Worm (Caenorhabditis elegans) whole organism, late embryonic: ENCODE results near the gene ZK816.3.

Experiments
- C08G9.2 ChIP-seq: sonication (generic microtip); optimal IDR thresholded peaks from 2 replicates; lab custom pipeline; 2016; ENCODE audit warnings: mild to moderate bottlenecking, missing genetic modification characterization, moderate library complexity, missing compliant biosample characterization
- C38D4.7 ChIP-seq: fragments of 200-800 bp; sonication (Bioruptor generic); optimal IDR thresholded peaks from 2 replicates; lab custom pipeline; 2018; ENCODE audit warnings: mild to moderate bottlenecking, missing genetic modification characterization, moderate library complexity, missing compliant biosample characterization
- K09A11.1 ChIP-seq: sonication (generic microtip); optimal IDR thresholded peaks from 2 replicates; lab custom pipeline; 2017; ENCODE audit warnings: antibody characterized with exemption, mild to moderate bottlenecking, missing genetic modification characterization, missing compliant biosample characterization; ENCODE audit not compliant: insufficient read depth
- T23F11.4 ChIP-seq: fragments of 200-800 bp; sonication (Bioruptor generic); optimal IDR thresholded peaks from 2 replicates; lab custom pipeline; 2018; ENCODE audit warnings: mild to moderate bottlenecking, missing genetic modification characterization, missing compliant biosample characterization
- ama-1 ChIP-seq: fragments of 150-350 bp; optimal IDR thresholded peaks from 2 replicates; lab custom pipeline; 2014
- ceh-14 ChIP-seq: sonication (generic microtip); optimal IDR thresholded peaks from 2 replicates; lab custom pipeline; 2016; ENCODE audit warnings: missing genotype, missing genetic modification characterization, missing compliant biosample characterization
- ceh-19 ChIP-seq: fragments of 200-800 bp; sonication (Bioruptor generic); optimal IDR thresholded peaks from 2 replicates; lab custom pipeline; 2018; ENCODE audit warnings: mild to moderate bottlenecking, missing genetic modification characterization, missing compliant biosample characterization
- ceh-22 ChIP-seq: sonication (generic microtip); optimal IDR thresholded peaks from 2 replicates; lab custom pipeline; 2017; ENCODE audit warnings: missing biosample characterization, missing genetic modification characterization
- ceh-31 ChIP-seq: sonication (generic microtip); optimal IDR thresholded peaks from 2 replicates; lab custom pipeline; 2016; ENCODE audit warnings: missing genetic modification characterization, missing compliant biosample characterization
- ceh-34 ChIP-seq: sonication (generic microtip); optimal IDR thresholded peaks from 2 replicates; lab custom pipeline; 2016; ENCODE audit warnings: mild to moderate bottlenecking, missing genetic modification characterization, missing compliant biosample characterization
- ceh-9 ChIP-seq: sonication (generic microtip); optimal IDR thresholded peaks from 2 replicates; lab custom pipeline; 2016; ENCODE audit warnings: mild to moderate bottlenecking, missing genetic modification characterization, inconsistent platforms, missing compliant biosample characterization
- elt-2 ChIP-seq: sonication (generic microtip); optimal IDR thresholded peaks from 2 replicates; lab custom pipeline; 2016; ENCODE audit warnings: missing genetic modification reagents, missing genetic modification characterization, missing compliant biosample characterization
- elt-4 ChIP-seq: sonication (generic microtip); optimal IDR thresholded peaks from 2 replicates; lab custom pipeline; 2016; ENCODE audit warnings: missing genetic modification characterization, missing compliant biosample characterization
- ets-4 ChIP-seq: sonication (generic microtip); optimal IDR thresholded peaks from 2 replicates; lab custom pipeline; 2016; ENCODE audit warnings: missing genetic modification characterization, missing compliant biosample characterization
- eyg-1 ChIP-seq: sonication (generic microtip); optimal IDR thresholded peaks from 2 replicates; lab custom pipeline; 2016; ENCODE audit warnings: missing genotype, missing genetic modification characterization, missing compliant biosample characterization
- fkh-10 ChIP-seq: fragments of 150-350 bp; optimal IDR thresholded peaks from 2 replicates; lab custom pipeline; 2014; ENCODE audit warnings: missing biosample characterization, missing genetic modification reagents, missing genetic modification characterization
- hlh-15 ChIP-seq: sonication (generic microtip); optimal IDR thresholded peaks from 2 replicates; lab custom pipeline; 2016; ENCODE audit warnings: missing genetic modification characterization, missing compliant biosample characterization
- hlh-30 ChIP-seq: sonication (generic microtip); optimal IDR thresholded peaks from 2 replicates; lab custom pipeline; 2017; ENCODE audit warnings: antibody characterized with exemption, missing genetic modification characterization, missing compliant biosample characterization; ENCODE audit not compliant: insufficient read depth
- hlh-6 ChIP-seq: sonication (generic microtip); optimal IDR thresholded peaks from 2 replicates; lab custom pipeline; 2016; ENCODE audit warnings: missing genotype, missing genetic modification characterization, missing compliant biosample characterization
- hlh-8 ChIP-seq: sonication (generic microtip); optimal IDR thresholded peaks from 2 replicates; lab custom pipeline; 2016; ENCODE audit warnings: missing genotype, missing genetic modification characterization, missing compliant biosample characterization
- lim-6 ChIP-seq: sonication (generic microtip); optimal IDR thresholded peaks from 2 replicates; lab custom pipeline; 2016; ENCODE audit warnings: missing genetic modification characterization, missing compliant biosample characterization
- lin-11 ChIP-seq: fragments of 200-800 bp; sonication (Bioruptor generic); optimal IDR thresholded peaks from 2 replicates; lab custom pipeline; 2018; ENCODE audit warnings: mild to moderate bottlenecking, missing genetic modification characterization, missing compliant biosample characterization
- nfya-1 ChIP-seq: sonication (generic microtip); optimal IDR thresholded peaks from 2 replicates; lab custom pipeline; 2017; ENCODE audit warnings: missing genetic modification characterization, mild to moderate bottlenecking, missing compliant biosample characterization, antibody characterized with exemption, moderate library complexity
- nhr-11 ChIP-seq: fragments of 150-350 bp; optimal IDR thresholded peaks from 2 replicates; lab custom pipeline; 2014; ENCODE audit warnings: missing biosample characterization, missing genetic modification characterization
- npax-4 ChIP-seq: sonication (generic microtip); optimal IDR thresholded peaks from 2 replicates; lab custom pipeline; 2016; ENCODE audit warnings: missing genetic modification characterization, missing compliant biosample characterization
- odd-2 ChIP-seq: sonication (generic microtip); optimal IDR thresholded peaks from 2 replicates; lab custom pipeline; 2017; ENCODE audit warnings: antibody characterized with exemption, mild to moderate bottlenecking, missing genetic modification characterization, missing compliant biosample characterization
- pag-3 ChIP-seq: sonication (generic microtip); optimal IDR thresholded peaks from 2 replicates; lab custom pipeline; 2016; ENCODE audit warnings: missing compliant biosample characterization, missing genetic modification characterization, borderline replicate concordance
- pha-2 ChIP-seq: sonication (generic microtip); optimal IDR thresholded peaks from 2 replicates; lab custom pipeline; 2017; ENCODE audit warnings: mild to moderate bottlenecking, missing genetic modification characterization, missing compliant biosample characterization
- pha-4 ChIP-seq: fragments of 150-350 bp; optimal IDR thresholded peaks from 2 replicates; lab custom pipeline; 2018; ENCODE audit warnings: missing biosample characterization, missing genetic modification reagents, missing genetic modification characterization
- pqm-1 ChIP-seq: sonication (generic microtip); optimal IDR thresholded peaks from 2 replicates; lab custom pipeline; 2016; ENCODE audit warnings: missing genetic modification characterization, missing compliant biosample characterization
- ref-2 ChIP-seq: sonication (generic microtip); optimal IDR thresholded peaks from 2 replicates; lab custom pipeline; 2016; ENCODE audit warnings: missing genetic modification characterization, missing compliant biosample characterization
- sdc-2 ChIP-seq: sonication (generic microtip); optimal IDR thresholded peaks from 2 replicates; lab custom pipeline; 2016; ENCODE audit warnings: missing genotype, missing genetic modification characterization, missing compliant biosample characterization
- sox-2 ChIP-seq: fragments of 200-800 bp; sonication (Bioruptor generic); IDR thresholded peaks from 2 replicates; pipeline ENCODE4 v1.3.6; 2022; ENCODE audit warnings: missing genetic modification reagents, missing genetic modification characterization, missing compliant biosample characterization
- syd-9 ChIP-seq: sonication (generic microtip); optimal IDR thresholded peaks from 2 replicates; lab custom pipeline; 2016; ENCODE audit warnings: mild to moderate bottlenecking, missing genetic modification characterization, moderate library complexity, missing compliant biosample characterization
- tbx-7 ChIP-seq: sonication (generic microtip); optimal IDR thresholded peaks from 2 replicates; lab custom pipeline; 2016; ENCODE audit warnings: missing genotype, missing genetic modification characterization, missing compliant biosample characterization
- ttx-3 ChIP-seq: sonication (generic microtip); optimal IDR thresholded peaks from 2 replicates; lab custom pipeline; 2016; ENCODE audit warnings: missing genetic modification reagents, missing genetic modification characterization, missing compliant biosample characterization
- unc-3 ChIP-seq, 2 experiments: fragments of 200-800 bp in 1 of 2; sonication (Bioruptor generic) in 1 of 2; sonication (generic microtip) in 1 of 2; conservative IDR thresholded peaks in 1 of 2; optimal IDR thresholded peaks in 1 of 2; 2 replicates each; pipeline versions ENCODE4 v1.3.6 to Lab custom; 2016 to 2022; ENCODE audit warnings: missing compliant biosample characterization in 2 of 2, missing genetic modification characterization in 2 of 2, missing genetic modification reagents in 1 of 2
- unc-42 ChIP-seq: sonication (generic microtip); optimal IDR thresholded peaks from 2 replicates; lab custom pipeline; 2016; ENCODE audit warnings: missing genotype, missing genetic modification characterization, missing compliant biosample characterization
- unc-55 ChIP-seq: sonication (generic microtip); optimal IDR thresholded peaks from 2 replicates; lab custom pipeline; 2017; ENCODE audit warnings: missing biosample characterization, missing genetic modification reagents, missing genetic modification characterization
- unc-86 ChIP-seq: sonication (generic microtip); optimal IDR thresholded peaks from 2 replicates; lab custom pipeline; 2016; ENCODE audit warnings: missing genetic modification characterization, missing compliant biosample characterization
- ztf-16 ChIP-seq: sonication (generic microtip); optimal IDR thresholded peaks from 2 replicates; lab custom pipeline; 2017; ENCODE audit warnings: missing genetic modification characterization, missing compliant biosample characterization

Gene ZK816.3

DNA sequence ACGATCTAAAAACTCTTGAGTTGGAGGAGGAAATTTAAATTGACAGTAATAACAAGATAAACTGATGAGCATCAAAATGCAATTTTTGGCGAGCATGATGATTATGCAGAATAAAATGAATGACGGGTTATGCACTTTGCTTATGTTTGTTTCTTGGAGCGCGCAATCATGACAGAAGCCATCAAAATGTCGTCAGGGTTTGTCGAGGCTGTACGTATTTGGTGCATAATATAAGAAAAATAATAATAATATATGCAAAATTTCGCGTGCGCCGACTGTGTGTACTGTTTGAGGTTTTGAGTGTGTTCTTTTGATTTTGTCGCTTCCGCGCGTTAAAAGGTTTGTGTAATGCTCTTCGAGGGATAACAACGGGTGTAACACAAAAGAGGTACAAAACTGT is 2.1 kb downstream of the ZK816.3 start, which contains the start of gene nspg-4:
Gene nspg-4, minus strand, starts transcription at position 101 of the 400 bp plus-strand sequence.
- TF ChIP-seq T23F11.4 (GFP tag; lab: Kevin White, UChicago) (no peak), fkh-10 (GFP tag; lab: Kevin White, UChicago) (no peak), ceh-14 (tag; lab: Kevin White, UChicago) (no peak), ets-4 (no peak), ztf-16 (tag; lab: Kevin White, UChicago) (no peak), hlh-6 (tag; lab: Kevin White, UChicago) (no peak), ama-1 (no peak), sox-2 (GFP tag; lab: Robert Waterston, UW) (no peak), lim-6 (tag; lab: Kevin White, UChicago) (no peak), unc-55 (no peak), odd-2 (tag; lab: Kevin White, UChicago) (no peak), syd-9 (tag; lab: Kevin White, UChicago) (no peak), C08G9.2 (tag; lab: Kevin White, UChicago) (no peak), eyg-1 (no peak), unc-86 (no peak), nhr-11 (no peak), tbx-7 (tag; lab: Kevin White, UChicago) (no peak), K09A11.1 (tag; lab: Kevin White, UChicago) (no peak)

DNA sequence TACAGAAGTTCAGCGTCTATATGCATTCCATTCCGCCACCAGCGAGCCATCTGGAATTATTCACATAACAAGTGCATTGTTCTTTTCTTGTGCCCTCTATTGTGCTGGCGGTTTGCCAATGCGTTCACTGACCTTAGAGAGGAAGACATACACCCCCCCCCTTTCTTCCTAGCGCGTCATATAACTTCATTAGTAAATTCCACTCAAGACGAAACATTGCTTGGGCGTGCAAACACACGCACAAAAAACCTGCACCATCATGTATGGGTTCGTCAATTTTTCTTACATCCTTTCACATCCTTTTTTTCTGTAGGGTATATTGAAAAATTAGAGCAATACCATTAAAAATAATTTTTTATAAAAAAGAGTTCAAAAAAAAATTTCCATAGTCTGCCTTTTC is 3.3 kb downstream of the ZK816.3 start, which contains the start of gene ZK816.1:
Gene ZK816.1, plus strand, starts transcription at position 187 of the 400 bp plus-strand sequence.
- TF ChIP-seq ref-2 (tag; lab: Kevin White, UChicago) (peak; percentile 8), unc-55 (no peak), sox-2 (GFP tag; lab: Robert Waterston, UW) (peak; percentile 23; the same call in 1 of the 2 replicates), ceh-31 (peak; percentile 47), C38D4.7 (no peak), ttx-3 (no peak), unc-42 (tag; lab: Kevin White, UChicago) (peak; percentile 69), hlh-30 (tag; lab: Kevin White, UChicago) (no peak), ceh-19 (GFP tag; lab: Kevin White, UChicago) (no peak)

DNA sequence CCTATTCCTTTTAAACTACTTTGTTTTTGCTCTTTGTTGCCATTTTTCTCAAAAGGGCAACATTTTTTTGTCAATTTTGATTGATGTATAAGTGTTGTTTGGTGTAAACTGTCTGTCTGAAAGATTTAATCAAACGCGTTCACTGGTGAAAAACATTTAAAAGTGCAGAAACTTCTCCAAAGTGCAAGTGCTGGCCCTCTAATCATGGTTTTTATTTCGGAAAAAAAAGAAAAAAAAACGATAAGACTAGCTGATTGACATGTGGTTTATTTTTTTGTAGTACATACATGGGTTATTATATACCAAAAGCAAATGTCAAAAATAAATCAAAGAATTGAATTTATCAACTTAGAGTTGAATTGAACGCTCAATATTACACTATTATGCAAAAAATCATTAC is 14.2 kb downstream of the ZK816.3 start, which contains the start of gene dhs-26:
Gene dhs-26, minus strand, starts transcription at position 116 of the 400 bp plus-strand sequence.
- TF ChIP-seq hlh-8 (tag; lab: Kevin White, UChicago) = no peak
- TF ChIP-seq ztf-16 (tag; lab: Kevin White, UChicago) = no peak
- no peak for TF ChIP-seq ceh-34 (tag; lab: Kevin White, UChicago)
- TF ChIP-seq odd-2 (tag; lab: Kevin White, UChicago) = no peak
- TF ChIP-seq fkh-10 (GFP tag; lab: Kevin White, UChicago) = no peak
- no peak for TF ChIP-seq elt-4 (tag; lab: Kevin White, UChicago)
- TF ChIP-seq ttx-3 = no peak
- no peak for TF ChIP-seq lin-11
- TF ChIP-seq pag-3 (tag; lab: Kevin White, UChicago) = no peak
- TF ChIP-seq unc-42 (tag; lab: Kevin White, UChicago) = no peak
- TF ChIP-seq ceh-31 = no peak

DNA sequence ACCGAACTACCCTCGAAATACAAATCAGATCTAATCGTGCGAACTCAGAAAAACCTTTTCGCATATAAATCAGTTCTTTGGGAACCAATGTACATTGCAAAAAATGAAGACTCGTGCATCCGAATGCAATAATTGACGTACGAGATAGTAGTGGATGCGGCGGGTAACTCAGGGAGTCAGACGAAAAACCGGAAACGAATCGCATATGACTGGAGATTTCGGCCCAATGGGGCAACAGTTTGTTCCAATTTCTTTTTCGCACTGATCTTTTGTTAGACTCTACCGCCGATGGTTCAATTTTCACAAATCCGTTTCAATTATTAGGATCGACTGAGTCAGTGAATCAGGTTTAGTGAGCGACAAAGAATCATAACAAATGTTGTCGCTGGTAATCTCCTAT is 18.6 kb downstream of the ZK816.3 start:
- no peak for TF ChIP-seq tbx-7 (tag; lab: Kevin White, UChicago)
- no peak for TF ChIP-seq unc-3 (GFP tag; conservative IDR thresholded peaks at IDR 0.05; lab: Robert Waterston, UW)
- TF ChIP-seq unc-3 (tag; optimal IDR thresholded peaks at IDR 0.05; lab: Kevin White, UChicago) = no peak
- TF ChIP-seq ceh-9 = no peak

DNA sequence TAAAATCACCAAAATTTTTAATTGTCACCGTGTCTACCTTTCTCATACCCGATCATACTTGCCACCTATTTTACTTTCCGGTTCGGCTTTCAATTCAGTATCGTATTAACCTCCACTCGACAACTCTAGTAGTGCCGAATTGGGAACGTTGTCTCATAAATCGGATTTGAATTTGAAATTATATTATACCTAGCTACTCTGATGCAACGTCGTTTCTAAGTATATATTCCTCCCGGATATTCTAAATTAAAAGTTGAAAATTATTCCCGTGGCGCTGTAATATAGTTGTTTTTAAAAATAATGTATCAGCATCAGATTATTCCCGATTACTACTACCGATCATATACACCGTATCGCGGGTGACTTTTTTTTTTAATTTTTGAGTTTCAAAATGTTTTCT is 20.5 kb downstream of the ZK816.3 start, which contains the start of gene ZK563.2:
Gene ZK563.2, plus strand, starts transcription at position 301 of the 400 bp plus-strand sequence.
- TF ChIP-seq hlh-15 (no peak), nfya-1 (tag; lab: Kevin White, UChicago) (no peak), pha-4 (tag; lab: Kevin White, UChicago) (no peak), pha-2 (tag; lab: Kevin White, UChicago) (no peak), npax-4 (tag; lab: Kevin White, UChicago) (no peak), elt-2 (no peak), tbx-7 (tag; lab: Kevin White, UChicago) (no peak), sox-2 (GFP tag; lab: Robert Waterston, UW) (no peak), sdc-2 (tag; lab: Kevin White, UChicago) (no peak), ttx-3 (no peak), ceh-22 (no peak), pqm-1 (tag; lab: Kevin White, UChicago) (no peak), odd-2 (tag; lab: Kevin White, UChicago) (no peak), ama-1 (no peak), ceh-31 (no peak)
- TF ChIP-seq, all 69 proteins: peak for 0
